Worm (Caenorhabditis elegans): ENCODE results near the gene K08F9.4.

K08F9.4 gene

DNA sequence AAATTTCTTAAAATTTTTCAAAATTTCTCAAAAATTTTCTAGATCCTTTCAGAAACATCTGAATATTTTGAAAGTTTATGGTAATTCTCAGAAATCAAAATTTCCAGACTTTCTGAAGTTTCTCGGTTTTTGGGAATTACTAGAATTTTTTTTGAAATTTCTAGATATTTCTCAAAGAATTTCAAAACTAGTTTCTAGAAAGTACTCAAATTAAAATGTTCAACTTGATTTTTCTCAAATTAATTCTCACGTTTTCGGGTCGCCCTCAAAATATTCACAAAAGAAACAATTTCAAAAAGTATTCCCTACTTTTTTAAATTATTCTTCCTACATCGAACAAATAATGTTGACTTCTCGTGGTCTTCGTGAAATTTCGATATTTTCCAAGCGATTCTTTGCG is 35.9 kb downstream of the K08F9.4 start, which contains the start of gene T09F5.10:
T09F5.10 (plus strand) TSS at position 301 of the 400 bp plus-strand sequence.
- TF ChIP-seq madf-10 (tag; optimal IDR thresholded peaks at IDR 0.05) (no peak), rcor-1 (GFP tag; IDR thresholded peaks at IDR 0.05) (no peak), nfya-1 (tag; optimal IDR thresholded peaks at IDR 0.05; ENCODE audit: borderline replicate concordance, insufficient read depth) (no peak), chd-7 (tag; optimal IDR thresholded peaks at IDR 0.05) (no peak), rpc-1 (optimal IDR thresholded peaks at IDR 0.05) (no peak), rpc-1 (tag; optimal IDR thresholded peaks at IDR 0.05) (no peak), madf-8 (GFP tag; conservative IDR thresholded peaks at IDR 0.05) (no peak), F49E8.2 (tag; optimal IDR thresholded peaks at IDR 0.05; ENCODE audit: insufficient read depth) (no peak), C06A6.2 (GFP tag; conservative IDR thresholded peaks at IDR 0.05) (no peak), repo-1 (tag; optimal IDR thresholded peaks at IDR 0.05) (no peak), hmg-1.2 (GFP tag; IDR thresholded peaks at IDR 0.05) (no peak), B0336.3 (GFP tag; IDR thresholded peaks at IDR 0.05) (no peak), ets-4 (GFP tag; optimal IDR thresholded peaks at IDR 0.05) (no peak)

DNA sequence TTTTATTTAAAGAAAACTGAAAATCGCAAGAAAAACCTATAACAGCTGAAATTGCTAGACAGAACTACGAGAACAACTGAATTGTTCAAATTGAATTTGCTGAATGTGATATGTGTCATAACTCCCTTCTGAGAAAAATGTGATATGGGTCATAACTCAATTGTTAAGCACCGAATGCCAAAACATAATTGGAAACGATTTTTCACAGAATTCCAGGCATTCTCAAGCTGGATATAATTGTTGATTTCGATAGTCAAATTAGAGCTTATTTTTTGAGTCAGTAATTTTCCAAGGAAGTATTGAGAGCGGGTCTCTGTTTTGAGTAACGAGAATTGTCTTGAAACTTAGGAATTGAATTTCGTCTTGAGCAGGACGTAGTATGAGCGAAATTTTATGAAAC is 38.1 kb downstream of the K08F9.4 start:
- no peak for TF ChIP-seq F55B11.4 (tag; optimal IDR thresholded peaks at IDR 0.05; ENCODE audit: borderline replicate concordance, insufficient read depth)
- no peak for TF ChIP-seq snpc-3.4 (tag; optimal IDR thresholded peaks at IDR 0.05)
- no peak for TF ChIP-seq ztf-26 (tag; optimal IDR thresholded peaks at IDR 0.05)
- no peak for TF ChIP-seq F10E7.11 (tag; optimal IDR thresholded peaks at IDR 0.05)
- TF ChIP-seq hmg-1.2 (GFP tag; IDR thresholded peaks at IDR 0.05), result no peak
- no peak for TF ChIP-seq rpc-1 (optimal IDR thresholded peaks at IDR 0.05)
- TF ChIP-seq rpc-1 (tag; optimal IDR thresholded peaks at IDR 0.05), result no peak
- TF ChIP-seq ZK185.1 (tag; optimal IDR thresholded peaks at IDR 0.05; ENCODE audit: poor library complexity, severe bottlenecking), result no peak
- no peak for TF ChIP-seq ama-1 (optimal IDR thresholded peaks at IDR 0.05)
- TF ChIP-seq ama-1 (GFP tag; optimal IDR thresholded peaks at IDR 0.05), result no peak
- TF ChIP-seq ztf-28 (GFP tag; IDR thresholded peaks at IDR 0.05), result no peak
- no peak for TF ChIP-seq T26A5.8 (tag; optimal IDR thresholded peaks at IDR 0.05)

DNA sequence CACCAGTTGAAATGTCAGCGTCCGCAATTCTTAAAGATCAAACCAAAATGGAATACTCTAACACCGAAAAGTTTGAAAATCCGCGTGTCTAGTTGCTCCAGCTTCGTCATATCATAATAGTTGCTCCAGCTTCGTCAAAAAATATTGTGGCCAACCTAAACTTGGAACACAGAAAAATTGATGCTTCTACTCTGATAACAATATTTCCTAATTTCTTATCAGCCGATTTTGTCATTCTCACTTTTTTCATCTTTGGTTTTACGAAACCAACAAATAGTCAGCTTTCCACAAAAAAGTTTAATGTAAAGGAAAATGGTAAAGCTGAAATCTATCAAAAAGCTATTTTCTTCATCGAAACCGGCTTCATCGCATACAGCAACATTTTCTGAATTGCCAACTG is 38.6 kb downstream of the K08F9.4 start, which contains the start of gene fbxa-84:
fbxa-84 (plus strand) TSS at position 34 of the 400 bp plus-strand sequence.
- no peak for TF ChIP-seq tbp1 (GFP tag; optimal IDR thresholded peaks at IDR 0.05)
- peak; percentile 50 for TF ChIP-seq nhr-80 (tag; optimal IDR thresholded peaks at IDR 0.05)

DNA sequence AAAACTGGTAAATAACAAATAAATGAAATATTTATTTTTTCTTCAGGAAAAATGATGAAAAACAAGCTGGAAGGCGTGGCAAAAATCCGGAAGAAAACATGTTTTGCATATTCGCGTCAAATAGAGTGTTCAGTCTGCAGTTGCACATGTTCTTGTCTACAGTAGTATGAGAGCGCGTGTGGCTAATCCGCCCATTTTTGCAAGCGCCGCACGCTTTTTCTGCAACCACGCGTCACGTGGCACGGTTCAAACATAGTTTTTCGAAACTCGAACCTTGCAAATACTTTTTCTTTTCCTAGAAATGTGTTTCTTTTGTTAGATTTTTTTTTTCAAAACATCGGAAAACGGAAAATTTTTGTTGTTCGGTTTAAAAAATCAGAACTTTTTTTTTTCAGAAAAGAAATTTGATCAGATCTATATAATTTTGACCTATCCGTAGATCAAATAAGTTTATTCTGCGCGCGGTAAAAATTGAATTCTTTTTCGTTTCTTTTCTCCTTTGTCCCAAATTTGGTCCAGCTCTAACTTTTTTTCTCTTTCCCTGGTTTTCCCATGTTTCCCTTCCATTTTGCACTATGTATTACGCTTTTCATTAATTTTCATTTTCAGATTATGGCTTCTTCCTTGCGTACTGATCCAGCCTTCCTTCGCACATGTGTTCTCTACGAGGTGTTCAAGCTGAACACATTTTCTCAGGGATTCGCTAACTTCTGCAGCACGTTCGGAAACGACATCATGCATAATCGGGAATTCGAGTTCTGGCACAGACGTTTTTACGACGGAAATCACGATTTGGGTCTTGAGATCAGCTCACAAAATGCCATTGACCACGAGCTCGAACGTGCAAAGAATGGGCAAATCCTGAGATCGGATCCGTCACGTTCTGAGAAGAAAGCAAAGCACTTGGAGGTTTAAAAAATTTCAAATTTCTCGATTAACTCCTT is 40.5 kb downstream of the K08F9.4 start, which contains the start of gene Y75B12B.1:
Y75B12B.1 (plus strand) TSS at position 603 of the 944 bp plus-strand sequence.
- no peak for TF ChIP-seq pha-4 (tag; optimal IDR thresholded peaks at IDR 0.05)
- TF ChIP-seq tlf-1 (GFP tag; optimal IDR thresholded peaks at IDR 0.05), result peak; percentile 77
- peak; percentile 67 for TF ChIP-seq dpl-1 (GFP tag; optimal IDR thresholded peaks at IDR 0.05)
- TF ChIP-seq unc-62 (GFP tag; optimal IDR thresholded peaks at IDR 0.05), result no peak
- no peak for TF ChIP-seq tbx-9 (tag; optimal IDR thresholded peaks at IDR 0.05; ENCODE audit: borderline replicate concordance)
- TF ChIP-seq Y53F4B.3 (GFP tag; IDR thresholded peaks at IDR 0.05), result no peak
- peak; percentile 20 for TF ChIP-seq B0261.1 (tag; optimal IDR thresholded peaks at IDR 0.05)
- TF ChIP-seq bed-2 (GFP tag; IDR thresholded peaks at IDR 0.05), result no peak
- peak; percentile 78 for TF ChIP-seq mcd-1 (GFP tag; IDR thresholded peaks at IDR 0.05)
- TF ChIP-seq B0336.3 (GFP tag; IDR thresholded peaks at IDR 0.05), result peak; percentile 84
- TF ChIP-seq snpc-3.4 (tag; optimal IDR thresholded peaks at IDR 0.05), result peak; percentile 66
- TF ChIP-seq F22D6.2 (tag; optimal IDR thresholded peaks at IDR 0.05), result no peak
- TF ChIP-seq rec-8 (tag; optimal IDR thresholded peaks at IDR 0.05), result peak in 1 of 2 experiments; percentile 29
- peak; percentile 46 for TF ChIP-seq rcor-1 (GFP tag; IDR thresholded peaks at IDR 0.05)
- TF ChIP-seq F49E8.2 (tag; optimal IDR thresholded peaks at IDR 0.05; ENCODE audit: insufficient read depth), result peak; percentile 71
- peak; percentile 66 for TF ChIP-seq madf-8 (GFP tag; conservative IDR thresholded peaks at IDR 0.05)
- peak; percentile 79 for TF ChIP-seq ceh-100 (GFP tag; IDR thresholded peaks at IDR 0.05)
- TF ChIP-seq tbp1 (GFP tag; optimal IDR thresholded peaks at IDR 0.05), result peak; percentile 61
- TF ChIP-seq nfyb-1 (GFP tag; IDR thresholded peaks at IDR 0.05), result no peak
- TF ChIP-seq attf-3 (GFP tag; conservative IDR thresholded peaks at IDR 0.05), result no peak
- TF ChIP-seq bed-1 (GFP tag; IDR thresholded peaks at IDR 0.05), result no peak
- TF ChIP-seq F23B12.7 (tag; optimal IDR thresholded peaks at IDR 0.05; ENCODE audit: insufficient read depth), result no peak
- TF ChIP-seq ztf-26 (tag; optimal IDR thresholded peaks at IDR 0.05), result no peak
- TF ChIP-seq madf-3 (GFP tag; IDR thresholded peaks at IDR 0.05), result 0 out of 2 replicates have a peak, but pooled peaks have one; percentile 24

Data from whole organism, young adult.